Fruit fly (Drosophila melanogaster) whole organism, wandering third instar larva: ENCODE results near the gene CG6428.
"Not testable (repeated sequence)": the region's sequence is repeated elsewhere in the genome, so short reads cannot be mapped to it uniquely, and the experiment has no call there.

Experiments used
- CG32264 ChIP-seq: fragments of 200-800 bp; sonication (Bioruptor generic); optimal IDR thresholded peaks from 2 replicates; lab custom pipeline; 2016; ENCODE audit warnings: missing biosample characterization, missing genetic modification characterization
- CG9705 ChIP-seq: fragments of 200-800 bp; sonication (Bioruptor generic); optimal IDR thresholded peaks from 2 replicates; lab custom pipeline; 2018; ENCODE audit warnings: missing biosample characterization, mild to moderate bottlenecking, missing genetic modification characterization
- CrebA ChIP-seq: fragments of 200-800 bp; sonication (Bioruptor generic); optimal IDR thresholded peaks from 2 replicates; lab custom pipeline; 2016; ENCODE audit warnings: missing biosample characterization, mild to moderate bottlenecking, missing genetic modification characterization, borderline replicate concordance
- Dfd ChIP-seq: fragments of >200 bp; optimal IDR thresholded peaks from 2 replicates; lab custom pipeline; 2017; ENCODE audit warnings: missing biosample characterization, missing genetic modification characterization
- Dif ChIP-seq: fragments of 200-275, 200-300 bp; sonication (Bioruptor generic); optimal IDR thresholded peaks from 2 replicates; lab custom pipeline; 2018; ENCODE audit warnings: missing biosample characterization, missing genetic modification characterization; ENCODE audit not compliant: partially characterized antibody
- HLH106 ChIP-seq: fragments of 200-800 bp; optimal IDR thresholded peaks from 3 replicates; lab custom pipeline; 2019; ENCODE audit warnings: missing biosample characterization, mild to moderate bottlenecking, missing genetic modification characterization, moderate library complexity
- Hnf4 ChIP-seq: fragments of 200-800 bp; sonication (Bioruptor generic); optimal IDR thresholded peaks from 2 replicates; lab custom pipeline; 2016; ENCODE audit warnings: missing biosample characterization, mild to moderate bottlenecking, missing genetic modification characterization
- Hr83 ChIP-seq: fragments of 200-300 bp; sonication (Bioruptor generic); optimal IDR thresholded peaks from 2 replicates; lab custom pipeline; 2016; ENCODE audit warnings: missing biosample characterization, mild to moderate bottlenecking, missing genetic modification characterization, moderate library complexity; ENCODE audit not compliant: poor library complexity, severe bottlenecking
- Jra ChIP-seq: sonication (Bioruptor generic); optimal IDR thresholded peaks from 2 replicates; lab custom pipeline; 2016; ENCODE audit warnings: missing biosample characterization, missing genetic modification characterization
- Mio ChIP-seq: sonication (Bioruptor generic); optimal IDR thresholded peaks from 2 replicates; lab custom pipeline; 2016; ENCODE audit warnings: missing biosample characterization, missing genetic modification characterization
- Myc ChIP-seq: fragments of >200 bp; optimal IDR thresholded peaks from 2 replicates; lab custom pipeline; 2017
- N ChIP-seq: fragments of >200 bp; optimal IDR thresholded peaks from 2 replicates; lab custom pipeline; 2018; ENCODE audit warnings: missing biosample characterization, missing external identifiers, missing genetic modification characterization
- OdsH ChIP-seq: fragments of 200-800 bp; sonication (Bioruptor generic); optimal IDR thresholded peaks from 2 replicates; lab custom pipeline; 2016; ENCODE audit warnings: missing biosample characterization, mild to moderate bottlenecking, missing genetic modification characterization
- Rel ChIP-seq, 2 experiments: fragments of 200-800 bp; sonication (Bioruptor generic) in 1 of 2; optimal IDR thresholded peaks; 2 replicates in 1 of 2; 3 replicates in 1 of 2; lab custom pipeline; 2016 to 2019; ENCODE audit warnings: mild to moderate bottlenecking in 2 of 2, missing biosample characterization in 2 of 2, missing genetic modification characterization in 2 of 2, moderate library complexity in 1 of 2
- Sp1 ChIP-seq: fragments of 200-800 bp; sonication (Bioruptor generic); optimal IDR thresholded peaks from 3 replicates; lab custom pipeline; 2019; ENCODE audit warnings: missing biosample characterization, mild to moderate bottlenecking, missing genetic modification characterization, moderate library complexity
- Vsx2 ChIP-seq: fragments of 200-300, 225-300 bp; sonication (Bioruptor generic); optimal IDR thresholded peaks from 2 replicates; lab custom pipeline; 2018; ENCODE audit warnings: missing biosample characterization, missing genetic modification characterization; ENCODE audit not compliant: partially characterized antibody
- br ChIP-seq: fragments of 200-800 bp; sonication (Bioruptor generic); optimal IDR thresholded peaks from 2 replicates; lab custom pipeline; 2016; ENCODE audit warnings: missing biosample characterization, missing genetic modification characterization
- dl ChIP-seq, 2 experiments: fragments of 175-275, 200-275 bp in 1 of 2; fragments of 200-275 bp in 1 of 2; sonication (Bioruptor generic); optimal IDR thresholded peaks; lab custom pipeline; 2018; ENCODE audit warnings: mild to moderate bottlenecking in 2 of 2, missing biosample characterization in 2 of 2, missing genetic modification characterization in 2 of 2, moderate library complexity in 2 of 2; ENCODE audit not compliant: partially characterized antibody in 2 of 2, insufficient read depth in 1 of 2
- dmrt93B ChIP-seq: fragments of 200-800 bp; sonication (Bioruptor generic); optimal IDR thresholded peaks from 2 replicates; lab custom pipeline; 2018; ENCODE audit warnings: missing biosample characterization, mild to moderate bottlenecking, missing genetic modification characterization
- ey ChIP-seq: fragments of 200-800 bp; sonication (Bioruptor generic); optimal IDR thresholded peaks from 2 replicates; lab custom pipeline; 2016; ENCODE audit warnings: missing biosample characterization, missing genetic modification characterization
- foxo ChIP-seq, 2 experiments: fragments of 200-800 bp; sonication (Bioruptor generic); optimal IDR thresholded peaks; 2 replicates in 1 of 2; 3 replicates in 1 of 2; lab custom pipeline; 2016 to 2017; ENCODE audit warnings: missing biosample characterization in 2 of 2, missing genetic modification characterization in 2 of 2
- fru ChIP-seq: fragments of 200-800 bp; sonication (Bioruptor generic); optimal IDR thresholded peaks from 3 replicates; lab custom pipeline; 2016; ENCODE audit warnings: missing biosample characterization, mild to moderate bottlenecking, missing genetic modification characterization
- h ChIP-seq: fragments of 200-800 bp; sonication (Bioruptor generic); optimal IDR thresholded peaks from 3 replicates; lab custom pipeline; 2016; ENCODE audit warnings: missing biosample characterization, mild to moderate bottlenecking, missing genetic modification characterization
- jim ChIP-seq: fragments of 175-275, 200-325 bp; sonication (Bioruptor generic); optimal IDR thresholded peaks from 2 replicates; lab custom pipeline; 2016; ENCODE audit warnings: missing biosample characterization, mild to moderate bottlenecking, missing genetic modification characterization
- pan ChIP-seq: fragments of >200 bp; optimal IDR thresholded peaks from 2 replicates; lab custom pipeline; 2017
- psq ChIP-seq: fragments of 200-800 bp; sonication (Bioruptor generic); optimal IDR thresholded peaks from 3 replicates; lab custom pipeline; 2017; ENCODE audit warnings: missing biosample characterization, mild to moderate bottlenecking, missing genetic modification characterization, moderate library complexity
- rgr ChIP-seq: fragments of 200-800 bp; sonication (Bioruptor generic); optimal IDR thresholded peaks from 3 replicates; lab custom pipeline; 2016; ENCODE audit warnings: missing biosample characterization, mild to moderate bottlenecking, missing genetic modification characterization
- sage ChIP-seq: fragments of 200-800 bp; sonication (Bioruptor generic); optimal IDR thresholded peaks from 2 replicates; lab custom pipeline; 2016; ENCODE audit warnings: missing biosample characterization, mild to moderate bottlenecking, missing genetic modification characterization
- sv ChIP-seq: fragments of 200-800 bp; sonication (Bioruptor generic); optimal IDR thresholded peaks from 3 replicates; lab custom pipeline; 2016; ENCODE audit warnings: missing biosample characterization, missing genetic modification characterization
- usp ChIP-seq: fragments of >200 bp; optimal IDR thresholded peaks from 2 replicates; lab custom pipeline; 2017; ENCODE audit warnings: missing biosample characterization, missing genetic modification characterization
- woc ChIP-seq: sonication (Bioruptor generic); optimal IDR thresholded peaks from 2 replicates; lab custom pipeline; 2016; ENCODE audit warnings: missing biosample characterization, mild to moderate bottlenecking, missing genetic modification characterization

The CG6428 gene

DNA sequence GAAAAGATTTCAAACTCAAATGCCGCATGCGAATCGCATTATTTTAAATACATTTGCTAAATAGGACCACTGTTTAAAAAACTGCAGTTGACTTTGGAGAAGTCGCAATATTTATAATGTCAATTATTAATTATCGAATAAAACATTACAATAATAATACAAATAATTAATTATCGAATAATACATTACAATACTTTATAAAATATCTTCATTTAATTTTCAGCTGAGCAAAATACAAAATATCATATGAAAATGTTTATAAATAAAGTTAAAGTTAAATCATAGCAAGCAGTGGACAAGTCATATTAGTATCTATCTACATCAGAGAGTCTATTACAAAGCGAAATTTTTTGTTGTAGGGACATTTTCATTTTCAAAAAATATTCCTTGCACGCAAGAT lies 23.7 kb downstream of the CG6428 start, which contains the start of gene Gem4c:
Gene Gem4c, plus strand, starts transcription at position 301 of the 400 bp plus-strand sequence.
- TF ChIP-seq CrebA (GFP tag; lab: Kevin White, UChicago); dmrt93B (GFP tag; lab: Kevin White, UChicago); Dif: not testable (repeated sequence)

DNA sequence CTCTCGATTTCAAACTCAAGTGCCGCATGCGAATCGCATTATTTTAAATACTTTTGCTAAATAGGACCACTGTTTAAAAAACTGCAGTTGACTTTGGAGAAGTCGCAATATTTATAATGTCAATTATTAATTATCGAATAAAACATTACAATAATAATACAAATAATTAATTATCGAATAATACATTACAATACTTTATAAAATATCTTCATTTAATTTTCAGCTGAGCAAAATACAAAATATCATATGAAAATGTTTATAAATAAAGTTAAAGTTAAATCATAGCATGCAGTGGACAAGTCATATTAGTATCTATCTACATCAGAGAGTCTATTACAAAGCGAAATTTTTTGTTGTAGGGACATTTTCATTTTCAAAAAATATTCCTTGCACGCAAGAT lies 27.9 kb downstream of the CG6428 start, which contains the start of gene Gem4b:
Gene Gem4b, plus strand, starts transcription at position 301 of the 400 bp plus-strand sequence.
- not testable (repeated sequence) for TF ChIP-seq usp; ey (GFP tag; lab: Kevin White, UChicago); Hr83 (GFP tag; lab: Kevin White, UChicago)

dm6 chrX:3936174-3936573 lies 32.3 kb downstream of the CG6428 start, which contains the start of the genes CG2938 and Glos:
CG2938 (minus strand) TSS chrX:3936469.
Glos (plus strand) TSS chrX:3936517.
- no peak for TF ChIP-seq CrebA (GFP tag; lab: Kevin White, UChicago)
- TF ChIP-seq Hnf4 (GFP tag; lab: Kevin White, UChicago): peak; percentile 24
- peak; percentile 64 for TF ChIP-seq psq (GFP tag; lab: Kevin White, UChicago)
- peak; percentile 9 for TF ChIP-seq h (GFP tag; lab: Kevin White, UChicago)
- TF ChIP-seq sage (GFP tag; lab: Kevin White, UChicago): peak; percentile 4
- TF ChIP-seq Vsx2 (GFP tag; lab: Kevin White, UChicago): no peak

- TF ChIP-seq CG9705 (GFP tag; lab: Kevin White, UChicago) (no peak), pan (lab: Kevin White, UChicago) (no peak), Myc (lab: Kevin White, UChicago) (no peak), psq (GFP tag; lab: Kevin White, UChicago) (peak; percentile 4), OdsH (GFP tag; lab: Kevin White, UChicago) (peak; percentile 4), ey (GFP tag; lab: Kevin White, UChicago) (no peak), fru (GFP tag; lab: Kevin White, UChicago) (peak; percentile 2), h (GFP tag; lab: Kevin White, UChicago) (peak; percentile 30), br (GFP tag; lab: Kevin White, UChicago) (no peak), Hnf4 (GFP tag; lab: Kevin White, UChicago) (no peak), Sp1 (peak; percentile 5), sv (GFP tag; lab: Kevin White, UChicago) (no peak), rgr (peak; percentile 16), HLH106 (tag; lab: Kevin White, UChicago) (peak; percentile 34), foxo (GFP tag; optimal IDR thresholded peaks at IDR 0.05; lab: Kevin White, UChicago) (peak in 1 of 2 experiments; percentile 49), usp (no peak), Dfd (GFP tag; lab: Kevin White, UChicago) (no peak), Jra (no peak), Mio (GFP tag; lab: Kevin White, UChicago) (no peak)
These were observed 36.8 kb downstream of the CG6428 start for dm6 chrX:3931669-3932068.

DNA sequence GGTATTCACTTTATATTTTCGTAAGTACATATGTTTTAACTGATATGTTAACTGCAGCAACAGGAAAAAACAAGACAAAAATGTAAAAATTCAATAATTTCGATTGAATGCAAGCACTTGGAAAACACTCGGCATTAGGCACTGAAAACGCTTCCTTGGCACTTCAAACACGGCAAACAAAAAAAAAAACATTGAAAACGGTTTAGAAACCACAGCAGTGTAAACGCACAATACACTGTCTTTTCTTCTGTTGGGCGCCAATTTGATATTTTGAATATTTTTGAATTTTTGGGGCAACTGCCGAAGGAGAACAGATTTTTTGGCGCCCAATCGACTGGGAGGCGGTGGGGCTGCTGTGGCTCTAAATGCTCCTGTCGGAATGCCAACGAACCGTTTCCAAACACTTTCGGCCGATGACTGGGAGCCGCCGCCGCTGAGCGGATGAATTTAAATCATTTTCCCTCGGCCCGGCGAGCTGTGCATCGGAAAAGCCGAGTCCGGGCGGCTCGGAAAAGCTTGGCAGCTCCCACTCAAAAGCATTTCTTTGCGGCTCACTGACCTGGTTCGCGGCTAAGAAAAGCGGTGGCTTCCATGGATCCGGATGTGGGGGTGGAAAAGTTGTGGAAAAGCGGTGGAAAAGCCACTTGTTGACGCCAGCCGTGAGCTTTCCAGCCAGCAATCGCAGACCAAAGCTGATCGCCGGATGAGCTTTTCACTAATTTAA lies 37.8 kb downstream of the CG6428 start, which contains the start of gene CG42541:
Gene CG42541, minus strand, starts transcription at position 51 of the 724 bp plus-strand sequence.
- TF ChIP-seq Rel (GFP tag; optimal IDR thresholded peaks at IDR 0.05; lab: Kevin White, UChicago) (no peak), Rel (tag; optimal IDR thresholded peaks at IDR 0.05; lab: Kevin White, UChicago) (no peak), CG32264 (GFP tag; lab: Kevin White, UChicago) (no peak), Dif (no peak), woc (no peak), OdsH (GFP tag; lab: Kevin White, UChicago) (no peak), ey (GFP tag; lab: Kevin White, UChicago) (no peak), dl (GFP tag; optimal IDR thresholded peaks at IDR 0.05; lab: Kevin White, UChicago; ENCODE audit: insufficient read depth in 1 of 2, partially characterized antibody in 2 of 2) (no peak), jim (GFP tag; lab: Kevin White, UChicago) (no peak), Sp1 (no peak), foxo (GFP tag; optimal IDR thresholded peaks at IDR 0.05; lab: Kevin White, UChicago) (no peak), br (GFP tag; lab: Kevin White, UChicago) (no peak), rgr (no peak), N (GFP tag; lab: Kevin White, UChicago) (no peak), CrebA (GFP tag; lab: Kevin White, UChicago) (no peak), sv (GFP tag; lab: Kevin White, UChicago) (no peak), HLH106 (tag; lab: Kevin White, UChicago) (no peak), sage (GFP tag; lab: Kevin White, UChicago) (no peak), psq (GFP tag; lab: Kevin White, UChicago) (no peak), Jra (no peak)
